Worm (Caenorhabditis elegans) whole organism, L4/young adult: Measurements from ENCODE around the gene parg-2.

Experiments used
- W03F9.2 ChIP-seq: fragments of 150-350 bp; optimal IDR thresholded peaks from 2 replicates; lab custom pipeline; 2014; ENCODE audit warnings: missing biosample characterization, missing genetic modification characterization
- dao-5 ChIP-seq: sonication (generic microtip); optimal IDR thresholded peaks from 2 replicates; lab custom pipeline; 2016; ENCODE audit warnings: missing genotype, missing genetic modification characterization, moderate library complexity, missing compliant biosample characterization
- him-1 ChIP-seq: sonication (generic microtip); optimal IDR thresholded peaks from 2 replicates; lab custom pipeline; 2016; ENCODE audit warnings: missing genotype, missing genetic modification reagents, missing genetic modification characterization, missing compliant biosample characterization

The parg-2 gene

ce11 chrIV:8697436-8697835, 17.5 kb downstream of the parg-2 start, which contains the start of gene ttll-11:
TSS of gene ttll-11 (plus strand) at chrIV:8697736.
- TF ChIP-seq him-1 (tag; lab: Kevin White, UChicago) = no peak
- no peak for TF ChIP-seq dao-5 (tag; lab: Kevin White, UChicago)
- TF ChIP-seq W03F9.2 (tag; lab: Kevin White, UChicago) = no peak

ce11 chrIV:8691486-8691885, 23.4 kb downstream of the parg-2 start, which contains the start of the genes hst-1 and ints-6:
TSS of gene hst-1 (minus strand) at chrIV:8691513.
TSS of gene ints-6 (plus strand) at chrIV:8691745.
- TF ChIP-seq him-1 (tag; lab: Kevin White, UChicago) (no peak), W03F9.2 (tag; lab: Kevin White, UChicago) (peak; percentile 65), dao-5 (tag; lab: Kevin White, UChicago) (no peak)

DNA sequence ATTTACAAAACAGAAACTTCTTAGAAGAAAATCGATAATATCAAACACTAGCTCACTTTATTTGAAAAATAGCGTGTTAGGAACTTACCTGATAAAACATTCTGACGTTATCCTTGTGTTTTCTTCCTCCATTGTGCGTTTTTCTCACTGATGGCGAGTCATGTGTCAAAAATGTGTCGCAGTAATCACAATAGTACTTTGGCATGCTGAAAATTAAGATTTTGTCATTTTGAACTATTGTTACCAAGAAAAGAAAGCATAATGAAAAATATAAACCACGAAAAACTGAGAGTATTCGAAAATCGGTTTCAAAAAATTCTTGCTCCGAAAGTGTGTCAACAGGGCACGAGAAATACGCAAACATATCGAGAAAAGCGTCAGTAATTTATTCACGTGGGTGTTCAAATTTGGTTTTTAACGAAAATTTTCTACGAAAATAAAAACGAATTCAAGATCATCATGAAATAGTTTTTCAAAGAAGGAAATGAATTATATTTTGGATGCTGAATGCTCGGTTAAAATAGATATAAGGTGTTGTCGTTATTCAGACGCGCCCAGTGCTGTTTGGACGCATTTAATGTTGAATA, 27.2 kb downstream of the parg-2 start, which contains the start of gene snrp-3:
TSS of gene snrp-3 (minus strand) at position 206 of the 587 bp plus-strand sequence.
- TF ChIP-seq him-1 (tag; lab: Kevin White, UChicago) (no peak), dao-5 (tag; lab: Kevin White, UChicago) (no peak), W03F9.2 (tag; lab: Kevin White, UChicago) (peak; percentile 85)

- TF ChIP-seq him-1 (tag; lab: Kevin White, UChicago) (no peak), W03F9.2 (tag; lab: Kevin White, UChicago) (no peak), dao-5 (tag; lab: Kevin White, UChicago) (no peak)
Measured at ce11 chrIV:8686966-8687365, 28.0 kb downstream of the parg-2 start.

DNA sequence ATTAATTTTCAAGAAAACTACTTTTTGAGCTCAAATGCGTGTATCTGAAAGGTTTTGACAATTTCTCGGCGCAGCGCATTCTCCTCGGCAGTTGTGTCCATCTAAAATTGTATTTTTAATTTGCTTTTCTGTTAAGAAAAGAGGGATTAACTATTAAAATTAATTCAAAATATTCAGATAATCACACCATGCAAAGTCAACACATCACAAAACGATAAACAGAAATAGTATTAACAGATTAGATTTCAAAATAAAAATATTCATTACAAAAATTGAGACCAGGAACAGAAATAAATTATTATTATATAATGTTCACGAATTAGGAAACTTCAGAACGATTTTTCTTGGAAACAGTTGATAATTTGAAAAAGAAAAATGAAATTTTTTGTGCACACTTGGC, 28.4 kb downstream of the parg-2 start, which contains the start of gene pole-2:
TSS of gene pole-2 (minus strand) at position 101 of the 400 bp plus-strand sequence.
- TF ChIP-seq him-1 (tag; lab: Kevin White, UChicago) (no peak), W03F9.2 (tag; lab: Kevin White, UChicago) (no peak), dao-5 (tag; lab: Kevin White, UChicago) (no peak)

ce11 chrIV:8679225-8679624, 35.7 kb downstream of the parg-2 start, which contains the start of gene nlp-60:
TSS of gene nlp-60 (minus strand) at chrIV:8679325.
- TF ChIP-seq dao-5 (tag; lab: Kevin White, UChicago) = no peak
- no peak for TF ChIP-seq W03F9.2 (tag; lab: Kevin White, UChicago)
- TF ChIP-seq him-1 (tag; lab: Kevin White, UChicago) = no peak

DNA sequence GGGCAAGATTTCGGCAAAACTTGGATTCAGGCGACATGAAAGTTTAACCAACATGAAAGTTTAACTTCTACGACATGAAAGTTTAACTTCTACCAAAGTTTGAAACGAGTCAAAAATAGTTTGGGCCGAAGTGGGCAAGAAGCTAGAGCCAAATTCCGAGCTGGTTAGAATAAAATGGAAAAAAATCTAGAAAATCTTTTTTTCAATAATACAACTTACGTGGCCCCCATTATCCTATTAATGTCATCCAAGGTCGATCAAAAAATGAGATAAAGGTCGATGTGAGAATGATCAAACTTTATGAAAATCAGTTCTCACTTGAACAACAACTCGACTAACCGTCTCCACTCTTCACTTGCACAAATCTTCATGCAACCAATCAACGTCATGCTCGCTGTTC, 37.6 kb downstream of the parg-2 start, which contains the start of gene F08B4.8:
TSS of gene F08B4.8 (plus strand) at position 301 of the 400 bp plus-strand sequence.
- TF ChIP-seq dao-5 (tag; lab: Kevin White, UChicago) = no peak
- TF ChIP-seq W03F9.2 (tag; lab: Kevin White, UChicago) = no peak
- TF ChIP-seq him-1 (tag; lab: Kevin White, UChicago) = no peak

- no peak for TF ChIP-seq him-1 (tag; lab: Kevin White, UChicago)
- TF ChIP-seq dao-5 (tag; lab: Kevin White, UChicago) = no peak
- no peak for TF ChIP-seq W03F9.2 (tag; lab: Kevin White, UChicago)
Measured at ce11 chrIV:8673733-8674375, 41.1 kb downstream of the parg-2 start.

DNA sequence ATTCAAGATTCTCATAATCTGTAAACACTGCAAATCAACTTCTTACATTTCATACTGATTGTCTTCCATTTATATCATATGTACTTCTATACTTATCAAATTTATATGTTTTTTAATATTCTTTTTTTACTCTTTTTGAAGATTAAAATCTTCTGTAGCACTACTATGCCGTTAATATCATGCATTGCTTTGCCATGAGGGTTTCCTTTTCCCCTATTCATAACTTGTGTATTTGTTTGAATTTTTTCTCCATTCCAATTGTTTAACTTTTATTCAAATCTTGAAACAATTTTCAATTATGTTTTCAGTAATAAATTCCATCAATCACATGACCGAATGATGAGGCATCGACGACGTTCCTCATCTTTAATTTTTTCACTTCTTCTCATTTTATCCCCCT, 46.3 kb downstream of the parg-2 start, which contains the start of gene cdh-5:
TSS of gene cdh-5 (plus strand) at position 301 of the 400 bp plus-strand sequence.
- TF ChIP-seq W03F9.2 (tag; lab: Kevin White, UChicago) (no peak), him-1 (tag; lab: Kevin White, UChicago) (no peak), dao-5 (tag; lab: Kevin White, UChicago) (no peak)

DNA sequence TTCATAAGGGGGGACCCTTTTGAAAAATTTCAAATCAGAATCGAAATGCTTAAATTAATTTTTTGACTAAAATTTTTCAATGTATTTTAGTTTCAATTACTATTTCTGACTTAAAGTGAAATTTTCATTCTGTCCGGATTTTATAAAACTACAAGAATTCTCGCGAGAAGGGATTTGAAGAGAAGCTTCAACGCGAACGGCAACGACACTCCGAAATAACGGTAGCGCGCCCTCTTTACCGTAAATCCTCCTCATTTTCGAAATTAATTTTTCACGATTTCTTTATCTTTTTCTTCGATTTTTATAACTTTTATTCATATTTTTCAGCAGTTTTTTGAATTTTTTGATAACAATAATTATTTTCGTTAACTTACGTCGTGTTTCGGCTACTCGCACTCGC, 49.2 kb downstream of the parg-2 start:
- TF ChIP-seq dao-5 (tag; lab: Kevin White, UChicago) (no peak), him-1 (tag; lab: Kevin White, UChicago) (no peak), W03F9.2 (tag; lab: Kevin White, UChicago) (no peak)
